Fruit fly (Drosophila melanogaster): ENCODE data around the gene EndoU.

EndoU gene

dm6 chr3R:15919367-15920228, 11.4 kb downstream of the EndoU start (continued):
- TF ChIP-seq sob (GFP tag; IDR thresholded peaks at IDR 0.05) (no peak), crol (GFP tag; IDR thresholded peaks at IDR 0.05) (peak; percentile 93), toy (GFP tag; IDR thresholded peaks at IDR 0.05) (no peak), Atf-2 (GFP tag; optimal IDR thresholded peaks at IDR 0.05) (no peak), CG17328 (GFP tag; IDR thresholded peaks at IDR 0.05) (no peak), lov (optimal IDR thresholded peaks at IDR 0.05) (no peak), lov (GFP tag; IDR thresholded peaks at IDR 0.05) (no peak), br (optimal IDR thresholded peaks at IDR 0.05) (no peak), Fer2 (tag; optimal IDR thresholded peaks at IDR 0.05) (no peak), zen2 (GFP tag; IDR thresholded peaks at IDR 0.05; ENCODE audit: partially characterized antibody) (no peak), psq (GFP tag; optimal IDR thresholded peaks at IDR 0.05) (no peak), ato (GFP tag; IDR thresholded peaks at IDR 0.05; ENCODE audit: partially characterized antibody) (no peak), CG10979 (tag; optimal IDR thresholded peaks at IDR 0.05) (peak; percentile 49), chinmo (GFP tag; IDR thresholded peaks at IDR 0.05; ENCODE audit: partially characterized antibody) (0 out of 4 replicates have a peak, but pooled peaks have one; percentile 49), sens (GFP tag) (peak; percentile 48), CG18764 (GFP tag; optimal IDR thresholded peaks at IDR 0.05) (no peak), CG17568 (GFP tag; optimal IDR thresholded peaks at IDR 0.05) (no peak), C15 (GFP tag; IDR thresholded peaks at IDR 0.05) (no peak), CG8089 (GFP tag; optimal IDR thresholded peaks at IDR 0.05) (no peak), Dek (tag; optimal IDR thresholded peaks at IDR 0.05) (no peak), Vsx1 (GFP tag; optimal IDR thresholded peaks at IDR 0.05) (no peak), Usf (GFP tag; optimal IDR thresholded peaks at IDR 0.05) (no peak), CG43689 (GFP tag; IDR thresholded peaks at IDR 0.05) (no peak), CG4424 (GFP tag; optimal IDR thresholded peaks at IDR 0.05) (no peak), CG1603 (tag; optimal IDR thresholded peaks at IDR 0.05) (no peak), HLH4C (GFP tag; IDR thresholded peaks at IDR 0.05; ENCODE audit: partially characterized antibody) (no peak), ERR (GFP tag; optimal IDR thresholded peaks at IDR 0.05) (no peak), fru (optimal IDR thresholded peaks at IDR 0.05) (no peak), Hr3 (GFP tag; optimal IDR thresholded peaks at IDR 0.05) (no peak), Drgx (GFP tag; IDR thresholded peaks at IDR 0.05) (peak; percentile 96), trem (tag; optimal IDR thresholded peaks at IDR 0.05) (peak; percentile 13), CG8478 (optimal IDR thresholded peaks at IDR 0.05) (no peak), CG10654 (GFP tag; optimal IDR thresholded peaks at IDR 0.05) (peak; percentile 3), sens-2 (GFP tag; IDR thresholded peaks at IDR 0.05) (no peak), Adf1 (GFP tag; IDR thresholded peaks at IDR 0.05) (0 out of 2 replicates have a peak, but pooled peaks have one; percentile 18), Hr39 (optimal IDR thresholded peaks at IDR 0.05) (no peak), CG30020 (tag; optimal IDR thresholded peaks at IDR 0.05) (no peak), CG1233 (GFP tag; optimal IDR thresholded peaks at IDR 0.05) (no peak), CG4328 (GFP tag; optimal IDR thresholded peaks at IDR 0.05) (no peak), z (GFP tag; IDR thresholded peaks at IDR 0.05) (peak; percentile 94), CG6689 (GFP tag; IDR thresholded peaks at IDR 0.05) (0 out of 2 replicates have a peak, but pooled peaks have one; percentile 17), CG14667 (GFP tag; IDR thresholded peaks at IDR 0.05) (no peak), gro (GFP tag; optimal IDR thresholded peaks at IDR 0.05) (no peak), jing (GFP tag; optimal IDR thresholded peaks at IDR 0.05) (peak; percentile 13), Med (GFP tag) (peak; percentile 64), tup (GFP tag; optimal IDR thresholded peaks at IDR 0.05) (no peak), lbe (GFP tag; optimal IDR thresholded peaks at IDR 0.05) (peak; percentile 86), da (GFP tag; optimal IDR thresholded peaks at IDR 0.05) (no peak), CG9215 (GFP tag; IDR thresholded peaks at IDR 0.05) (no peak), CG16863 (GFP tag; optimal IDR thresholded peaks at IDR 0.05) (peak; percentile 4), Jarid2 (GFP tag; optimal IDR thresholded peaks at IDR 0.05) (no peak), Ptx1 (GFP tag; IDR thresholded peaks at IDR 0.05) (0 out of 2 replicates have a peak, but pooled peaks have one; percentile 19)
